In genomic region chr3R:11650105-11651039, dm6 we compare ENCODE assay signal across 1 fruit fly cellular context.
TF ChIP-seq lines count a peak whose summit lies in the region.

Csk (minus strand) TSS chr3R:11650706.
Elp1 (plus strand) TSS chr3R:11650971.

TF ChIP-seq in whole organism, embryonic, 481 proteins besides CTCF, POLR2A, EP300 and RAD21 (continued from another document):
- TF ChIP-seq Scr (GFP tag; IDR thresholded peaks at IDR 0.05; lab: Robert Waterston, UW; ENCODE audit: partially characterized antibody) (peak; percentile 36; the same call in 1 of the 2 replicates), Dad (GFP tag; optimal IDR thresholded peaks at IDR 0.05; lab: Kevin White, UChicago) (no peak), NK7.1 (GFP tag; optimal IDR thresholded peaks at IDR 0.05; lab: Kevin White, UChicago) (no peak), H2.0 (GFP tag; IDR thresholded peaks at IDR 0.05; lab: Robert Waterston, UW) (0 out of 2 replicates have a peak, but pooled peaks have one; percentile 17), Nf-YB (GFP tag; optimal IDR thresholded peaks at IDR 0.05; lab: Kevin White, UChicago) (peak; percentile 22), CG5180 (GFP tag; optimal IDR thresholded peaks at IDR 0.05; lab: Kevin White, UChicago) (no peak), CG7786 (GFP tag; optimal IDR thresholded peaks at IDR 0.05; lab: Kevin White, UChicago) (no peak), CG12236 (GFP tag; optimal IDR thresholded peaks at IDR 0.05; lab: Kevin White, UChicago) (no peak), aop (GFP tag; IDR thresholded peaks at IDR 0.05; lab: Robert Waterston, UW) (no peak), CG4820 (GFP tag; optimal IDR thresholded peaks at IDR 0.05; lab: Kevin White, UChicago) (peak; percentile 55), sens-2 (GFP tag; IDR thresholded peaks at IDR 0.05; lab: Robert Waterston, UW) (no peak), CG8478 (optimal IDR thresholded peaks at IDR 0.05; lab: Kevin White, UChicago) (peak; percentile 40), tll (GFP tag; optimal IDR thresholded peaks at IDR 0.05; lab: Kevin White, UChicago) (no peak), CG2199 (GFP tag; IDR thresholded peaks at IDR 0.05; lab: Robert Waterston, UW) (no peak), sc (optimal IDR thresholded peaks at IDR 0.05; lab: Kevin White, UChicago) (no peak), sc (GFP tag; optimal IDR thresholded peaks at IDR 0.05; lab: Kevin White, UChicago) (no peak), MBD-R2 (GFP tag; IDR thresholded peaks at IDR 0.05; lab: Robert Waterston, UW) (peak; percentile 52), zen2 (GFP tag; IDR thresholded peaks at IDR 0.05; lab: Robert Waterston, UW; ENCODE audit: partially characterized antibody) (no peak), Dek (tag; optimal IDR thresholded peaks at IDR 0.05; lab: Kevin White, UChicago) (peak; percentile 73), CG32767 (GFP tag; IDR thresholded peaks at IDR 0.05; lab: Robert Waterston, UW) (peak; percentile 43; the same call in 1 of the 2 replicates), odd (GFP tag; optimal IDR thresholded peaks at IDR 0.05; lab: Kevin White, UChicago) (no peak), CG3163 (GFP tag; optimal IDR thresholded peaks at IDR 0.05; lab: Kevin White, UChicago) (no peak), mam (GFP tag; optimal IDR thresholded peaks at IDR 0.05; lab: Kevin White, UChicago) (peak; percentile 20), jumu (GFP tag; optimal IDR thresholded peaks at IDR 0.05; lab: Kevin White, UChicago) (no peak), sisA (GFP tag; IDR thresholded peaks at IDR 0.05; lab: Robert Waterston, UW) (no peak; the same call in 1 of the 2 replicates), dm (GFP tag; optimal IDR thresholded peaks at IDR 0.05; lab: Kevin White, UChicago) (peak; percentile 68), Myb (GFP tag; optimal IDR thresholded peaks at IDR 0.05; lab: Kevin White, UChicago) (peak; percentile 14), trem (tag; optimal IDR thresholded peaks at IDR 0.05; lab: Kevin White, UChicago) (peak; percentile 68), z (GFP tag; IDR thresholded peaks at IDR 0.05; lab: Robert Waterston, UW) (no peak), Blimp-1 (GFP tag; optimal IDR thresholded peaks at IDR 0.05; lab: Kevin White, UChicago) (peak; percentile 28), CG4360 (GFP tag; IDR thresholded peaks at IDR 0.05; lab: Robert Waterston, UW) (peak; percentile 80), CG13287 (GFP tag; IDR thresholded peaks at IDR 0.05; lab: Robert Waterston, UW; ENCODE audit: partially characterized antibody) (no peak; the same call in none of the 2 replicates), CG10654 (GFP tag; optimal IDR thresholded peaks at IDR 0.05; lab: Kevin White, UChicago) (peak; percentile 46), CG8924 (tag; optimal IDR thresholded peaks at IDR 0.05; lab: Kevin White, UChicago) (peak; percentile 62)
TF ChIP-seq in whole organism, embryonic: peak in this region for 259.
